Fruit fly (Drosophila melanogaster) whole organism, embryonic: ENCODE data around the gene shv.

Source experiments
- Atf-2 ChIP-seq: fragments of 200-800 bp; sonication (Bioruptor generic); optimal IDR thresholded peaks from 2 replicates; lab custom pipeline; 2016; ENCODE audit warnings: missing biosample characterization, missing genetic modification characterization
- Atf3 ChIP-seq: fragments of 200-800 bp; sonication (Bioruptor generic); optimal IDR thresholded peaks from 3 replicates; lab custom pipeline; 2016; ENCODE audit warnings: missing biosample characterization, missing genetic modification characterization
- CG11085 ChIP-seq: fragments of 200-800 bp; sonication (Bioruptor generic); IDR thresholded peaks from 2 replicates; pipeline ENCODE4 v1.3.6; 2022; ENCODE audit warnings: missing biosample characterization, missing genetic modification characterization
- CG11504 ChIP-seq: fragments of 200-800 bp; sonication (Bioruptor generic); optimal IDR thresholded peaks from 3 replicates; lab custom pipeline; 2019; ENCODE audit warnings: missing biosample characterization, mild to moderate bottlenecking, missing genetic modification characterization, moderate library complexity
- CG11560 ChIP-seq: fragments of 200-800 bp; sonication (Bioruptor generic); IDR thresholded peaks from 3 replicates; pipeline ENCODE4 v1.3.6; 2022; ENCODE audit warnings: missing biosample characterization, missing genetic modification characterization
- CG12659 ChIP-seq: fragments of 200-800 bp; sonication (Bioruptor generic); optimal IDR thresholded peaks from 3 replicates; lab custom pipeline; 2017; ENCODE audit warnings: mild to moderate bottlenecking, missing biosample characterization, missing genetic modification reagents, missing genetic modification characterization
- CG12942 ChIP-seq: fragments of 200-800 bp; sonication (Bioruptor generic); optimal IDR thresholded peaks from 3 replicates; lab custom pipeline; 2016; ENCODE audit warnings: missing biosample characterization, missing genetic modification characterization
- CG13296 ChIP-seq: fragments of 200-800 bp; sonication (Bioruptor generic); optimal IDR thresholded peaks from 3 replicates; lab custom pipeline; 2018; ENCODE audit warnings: missing biosample characterization, mild to moderate bottlenecking, missing genetic modification characterization
- CG15514 ChIP-seq: fragments of 200-800 bp; sonication (Bioruptor generic); optimal IDR thresholded peaks from 3 replicates; lab custom pipeline; 2017; ENCODE audit warnings: missing biosample characterization, missing genetic modification characterization, mild to moderate bottlenecking, moderate library complexity, missing genetic modification reagents
- CG17568 ChIP-seq: fragments of 200-800 bp; sonication (Bioruptor generic); optimal IDR thresholded peaks from 2 replicates; lab custom pipeline; 2018; ENCODE audit warnings: missing biosample characterization, mild to moderate bottlenecking, missing genetic modification characterization, moderate library complexity
- CG1792 ChIP-seq: fragments of 200-800 bp; sonication (Bioruptor generic); optimal IDR thresholded peaks from 2 replicates; lab custom pipeline; 2016; ENCODE audit warnings: missing biosample characterization, missing genetic modification characterization
- CG2202 ChIP-seq: fragments of 200-800 bp; sonication (Bioruptor generic); optimal IDR thresholded peaks from 2 replicates; lab custom pipeline; 2018; ENCODE audit warnings: missing biosample characterization, mild to moderate bottlenecking, missing genetic modification characterization
- CG2678 ChIP-seq: fragments of 200-800 bp; sonication (Bioruptor generic); optimal IDR thresholded peaks from 3 replicates; lab custom pipeline; 2019; ENCODE audit warnings: missing biosample characterization, mild to moderate bottlenecking, missing genetic modification characterization, moderate library complexity
- CG30403 ChIP-seq: fragments of 200-800 bp; sonication (Bioruptor generic); optimal IDR thresholded peaks from 3 replicates; lab custom pipeline; 2016; ENCODE audit warnings: missing biosample characterization, missing genetic modification characterization
- CG32532 ChIP-seq: fragments of 200-800 bp; sonication (Bioruptor generic); IDR thresholded peaks from 2 replicates; pipeline ENCODE4 v1.3.6; 2022; ENCODE audit warnings: missing biosample characterization, missing genetic modification characterization
- CG4328 ChIP-seq: fragments of 200-800 bp; sonication (Bioruptor generic); optimal IDR thresholded peaks from 3 replicates; lab custom pipeline; 2017; ENCODE audit warnings: missing biosample characterization, missing genetic modification reagents, missing genetic modification characterization
- CG6654 ChIP-seq: fragments of 200-800 bp; sonication (Bioruptor generic); optimal IDR thresholded peaks from 2 replicates; lab custom pipeline; 2017; ENCODE audit warnings: missing biosample characterization, mild to moderate bottlenecking, missing genetic modification characterization
- CG7987 ChIP-seq: fragments of 200-800 bp; sonication (Bioruptor generic); optimal IDR thresholded peaks from 2 replicates; lab custom pipeline; 2018; ENCODE audit warnings: missing biosample characterization, mild to moderate bottlenecking, missing genetic modification characterization, moderate library complexity
- CoRest ChIP-seq: fragments of 200-800 bp; sonication (Bioruptor generic); optimal IDR thresholded peaks from 3 replicates; lab custom pipeline; 2018; ENCODE audit warnings: missing biosample characterization, mild to moderate bottlenecking, missing genetic modification characterization, moderate library complexity
- CrebB ChIP-seq: fragments of 200-800 bp; sonication (Bioruptor generic); optimal IDR thresholded peaks from 3 replicates; lab custom pipeline; 2018; ENCODE audit warnings: missing biosample characterization, mild to moderate bottlenecking, missing genetic modification characterization
- D19B ChIP-seq: fragments of 200-800 bp; sonication (Bioruptor generic); optimal IDR thresholded peaks from 2 replicates; lab custom pipeline; 2017; ENCODE audit warnings: missing biosample characterization, mild to moderate bottlenecking, missing genetic modification characterization
- Gsc ChIP-seq: fragments of 200-800 bp; sonication (Bioruptor generic); IDR thresholded peaks from 2 replicates; pipeline ENCODE4 v1.3.6; 2022; ENCODE audit warnings: missing biosample characterization, missing genetic modification characterization
- HLH3B ChIP-seq: fragments of 200-800 bp; sonication (Bioruptor generic); IDR thresholded peaks from 2 replicates; pipeline ENCODE4 v1.3.6; 2022; ENCODE audit warnings: missing biosample characterization, missing genetic modification characterization
- HLHmδ ChIP-seq: fragments of 200-800 bp; sonication (Bioruptor generic); optimal IDR thresholded peaks from 2 replicates; lab custom pipeline; 2018; ENCODE audit warnings: missing biosample characterization, mild to moderate bottlenecking, missing genetic modification characterization, moderate library complexity
- Hr78 ChIP-seq, 2 experiments: fragments of 200-800 bp in 1 of 2; fragments of >200 bp in 1 of 2; sonication (Bioruptor generic) in 1 of 2; optimal IDR thresholded peaks; 2 replicates each; lab custom pipeline; 2017 to 2019; ENCODE audit warnings: missing biosample characterization in 2 of 2, missing genetic modification characterization in 2 of 2, mild to moderate bottlenecking in 1 of 2, moderate library complexity in 1 of 2
- NC2α ChIP-seq: fragments of 200-800 bp; sonication (Bioruptor generic); optimal IDR thresholded peaks from 2 replicates; lab custom pipeline; 2016; ENCODE audit warnings: missing biosample characterization, missing genetic modification characterization
- Ssrp ChIP-seq: fragments of 200-800 bp; sonication (Bioruptor generic); optimal IDR thresholded peaks from 2 replicates; lab custom pipeline; 2018; ENCODE audit warnings: missing biosample characterization, mild to moderate bottlenecking, missing genetic modification characterization, moderate library complexity
- Xrp1 ChIP-seq: fragments of 200-800 bp; sonication (Bioruptor generic); IDR thresholded peaks from 2 replicates; pipeline ENCODE4 v1.3.6; 2022; ENCODE audit warnings: missing biosample characterization, missing genetic modification characterization
- al ChIP-seq: fragments of 200-800 bp; sonication (Bioruptor generic); IDR thresholded peaks from 2 replicates; pipeline ENCODE4 v1.3.6; 2022; ENCODE audit warnings: missing biosample characterization, missing genetic modification characterization
- bcd ChIP-seq: fragments of 200-800 bp; sonication (Bioruptor generic); optimal IDR thresholded peaks from 2 replicates; lab custom pipeline; 2017; ENCODE audit warnings: missing biosample characterization, mild to moderate bottlenecking, missing genetic modification characterization
- crol ChIP-seq: fragments of 200-800 bp; sonication (Bioruptor generic); IDR thresholded peaks from 2 replicates; pipeline ENCODE4 v1.3.6; 2022; ENCODE audit warnings: missing biosample characterization, missing genetic modification characterization
- ftz-f1 ChIP-seq: fragments of 200-800 bp; sonication (Bioruptor generic); optimal IDR thresholded peaks from 2 replicates; lab custom pipeline; 2016; ENCODE audit warnings: missing biosample characterization, missing genetic modification characterization
- gfzf ChIP-seq: fragments of 200-800 bp; sonication (Bioruptor generic); optimal IDR thresholded peaks from 2 replicates; lab custom pipeline; 2016; ENCODE audit warnings: missing biosample characterization, mild to moderate bottlenecking, missing genetic modification characterization, moderate library complexity
- kah ChIP-seq: fragments of 200-800 bp; sonication (Bioruptor generic); optimal IDR thresholded peaks from 2 replicates; lab custom pipeline; 2018; ENCODE audit warnings: missing biosample characterization, mild to moderate bottlenecking, missing genetic modification characterization
- kni ChIP-seq: fragments of 200-800 bp; sonication (Bioruptor generic); optimal IDR thresholded peaks from 3 replicates; lab custom pipeline; 2017; ENCODE audit warnings: mild to moderate bottlenecking, missing biosample characterization, missing genetic modification reagents, missing genetic modification characterization
- lov ChIP-seq, 2 experiments: fragments of 200-800 bp in 1 of 2; fragments of >200 bp in 1 of 2; sonication (Bioruptor generic) in 1 of 2; IDR thresholded peaks in 1 of 2; optimal IDR thresholded peaks in 1 of 2; 2 replicates in 1 of 2; 3 replicates in 1 of 2; pipeline versions ENCODE4 v1.3.6 to Lab custom; 2017 to 2022; ENCODE audit warnings: missing biosample characterization in 1 of 2, missing genetic modification characterization in 1 of 2
- pan ChIP-seq, 4 experiments: fragments of >200 bp in 3 of 4; fragments of 200-800 bp in 1 of 4; sonication (Bioruptor generic) in 1 of 4; optimal IDR thresholded peaks in 3 of 4; IDR thresholded peaks in 1 of 4; 2 replicates each; pipeline versions ENCODE4 v1.3.6 to Lab custom; 2017 to 2022; ENCODE audit warnings: missing biosample characterization in 2 of 4, missing genetic modification characterization in 2 of 4, mixed read lengths in 1 of 4
- peb ChIP-seq: fragments of 200-800 bp; sonication (Bioruptor generic); IDR thresholded peaks from 2 replicates; pipeline ENCODE4 v1.3.6; 2022; ENCODE audit warnings: missing biosample characterization, missing genetic modification characterization
- pros ChIP-seq: fragments of 200-800 bp; sonication (Bioruptor generic); optimal IDR thresholded peaks from 3 replicates; lab custom pipeline; 2019; ENCODE audit warnings: missing biosample characterization, mild to moderate bottlenecking, missing genetic modification characterization, moderate library complexity
- psq ChIP-seq: fragments of 200-800 bp; sonication (Bioruptor generic); optimal IDR thresholded peaks from 2 replicates; lab custom pipeline; 2017; ENCODE audit warnings: missing biosample characterization, missing genetic modification characterization
- slp2 ChIP-seq: fragments of 200-800 bp; sonication (Bioruptor generic); optimal IDR thresholded peaks from 2 replicates; lab custom pipeline; 2016; ENCODE audit warnings: missing biosample characterization, missing genetic modification characterization
- twi ChIP-seq: fragments of 200-800 bp; optimal IDR thresholded peaks from 2 replicates; lab custom pipeline; 2019; ENCODE audit warnings: missing biosample characterization, mild to moderate bottlenecking, missing genetic modification characterization, moderate library complexity
- unc-4 ChIP-seq: fragments of 200-800 bp; sonication (Bioruptor generic); IDR thresholded peaks from 2 replicates; pipeline ENCODE4 v1.3.6; 2022; ENCODE audit warnings: missing biosample characterization, missing genetic modification characterization; ENCODE audit not compliant: partially characterized antibody
- zen2 ChIP-seq: fragments of 200-800 bp; sonication (Bioruptor generic); IDR thresholded peaks from 3 replicates; pipeline ENCODE4 v1.3.6; 2022; ENCODE audit warnings: missing biosample characterization, missing genetic modification characterization; ENCODE audit not compliant: partially characterized antibody
- zfh1 ChIP-seq: fragments of 200-800 bp; sonication (Bioruptor generic); IDR thresholded peaks from 3 replicates; pipeline ENCODE4 v1.3.6; 2022; ENCODE audit warnings: missing biosample characterization, missing genetic modification characterization

shv gene

DNA sequence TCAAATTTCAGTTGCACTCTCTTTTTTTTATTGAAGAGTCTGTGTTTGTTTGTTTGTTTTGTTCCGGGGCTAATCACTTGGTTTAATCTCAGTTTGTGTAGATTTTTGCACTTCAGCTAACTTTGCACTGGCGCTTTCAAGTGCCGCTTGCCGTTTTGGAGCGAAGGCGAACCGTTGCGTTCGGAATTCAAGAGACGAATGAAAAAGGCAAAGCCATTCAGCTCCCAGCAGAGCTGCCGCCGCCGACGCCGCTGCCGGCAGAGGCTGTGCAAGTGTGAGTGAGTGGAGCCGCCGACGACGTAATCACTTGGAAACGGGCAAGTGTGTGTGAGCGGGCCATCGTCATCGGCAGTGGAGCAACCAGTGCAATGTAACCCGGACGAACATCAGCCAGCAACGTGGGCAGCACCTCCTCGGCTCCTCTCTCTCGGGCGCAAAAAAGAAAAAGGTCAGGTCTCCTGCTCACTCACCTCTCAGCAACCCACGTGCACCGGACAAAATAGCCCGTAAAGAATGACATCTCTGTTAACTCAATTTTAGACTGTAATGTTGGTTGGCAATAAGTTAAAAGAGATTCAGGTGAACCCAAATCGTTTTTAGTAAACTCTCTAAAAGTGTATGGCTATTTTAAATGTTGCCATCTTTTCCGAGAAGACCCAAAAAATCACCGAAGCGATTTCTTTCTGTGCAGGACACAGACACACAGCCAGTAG lies 26.7 kb downstream of the shv start, which contains the start of gene cbt (continued):
- TF ChIP-seq al (GFP tag; lab: Robert Waterston, UW) (no peak), CG11560 (tag; lab: Robert Waterston, UW) (no peak), CG6654 (GFP tag; lab: Kevin White, UChicago) (peak; percentile 91), D19B (GFP tag; lab: Kevin White, UChicago) (peak; percentile 92), peb (GFP tag; lab: Robert Waterston, UW) (no peak)

- TF ChIP-seq CG30403 (GFP tag; lab: Kevin White, UChicago) (no peak), CoRest (tag; lab: Kevin White, UChicago) (no peak), CG2202 (no peak), CG13296 (GFP tag; lab: Kevin White, UChicago) (no peak), pan (optimal IDR thresholded peaks at IDR 0.05; lab: Kevin White, UChicago) (no peak), pan (GFP tag; optimal IDR thresholded peaks at IDR 0.05 in 1 of 2, IDR thresholded peaks at IDR 0.05 in 1 of 2) (no peak), HLH3B (no peak), slp2 (no peak), CrebB (tag; lab: Kevin White, UChicago) (no peak), unc-4 (GFP tag; lab: Robert Waterston, UW) (no peak), kni (GFP tag; lab: Kevin White, UChicago) (peak; percentile 31), HLHmδ (GFP tag; lab: Kevin White, UChicago) (peak; percentile 70), pros (peak; percentile 18), CG15514 (GFP tag; lab: Kevin White, UChicago) (no peak), gfzf (GFP tag; lab: Kevin White, UChicago) (no peak), Gsc (GFP tag; lab: Robert Waterston, UW) (no peak), Xrp1 (GFP tag; lab: Robert Waterston, UW) (no peak), CG4328 (GFP tag; lab: Kevin White, UChicago) (no peak), lov (optimal IDR thresholded peaks at IDR 0.05; lab: Kevin White, UChicago) (no peak), lov (GFP tag; IDR thresholded peaks at IDR 0.05; lab: Robert Waterston, UW) (no peak), ftz-f1 (peak; percentile 21), NC2α (no peak), CG1792 (GFP tag; lab: Kevin White, UChicago) (no peak), CG7987 (GFP tag; lab: Kevin White, UChicago) (peak; percentile 100), CG32532 (GFP tag; lab: Robert Waterston, UW) (no peak), zfh1 (GFP tag; lab: Robert Waterston, UW) (no peak), CG2678 (tag; lab: Kevin White, UChicago) (no peak)
These were observed 27.2 kb downstream of the shv start for dm6 chr2L:480196-480511.

DNA sequence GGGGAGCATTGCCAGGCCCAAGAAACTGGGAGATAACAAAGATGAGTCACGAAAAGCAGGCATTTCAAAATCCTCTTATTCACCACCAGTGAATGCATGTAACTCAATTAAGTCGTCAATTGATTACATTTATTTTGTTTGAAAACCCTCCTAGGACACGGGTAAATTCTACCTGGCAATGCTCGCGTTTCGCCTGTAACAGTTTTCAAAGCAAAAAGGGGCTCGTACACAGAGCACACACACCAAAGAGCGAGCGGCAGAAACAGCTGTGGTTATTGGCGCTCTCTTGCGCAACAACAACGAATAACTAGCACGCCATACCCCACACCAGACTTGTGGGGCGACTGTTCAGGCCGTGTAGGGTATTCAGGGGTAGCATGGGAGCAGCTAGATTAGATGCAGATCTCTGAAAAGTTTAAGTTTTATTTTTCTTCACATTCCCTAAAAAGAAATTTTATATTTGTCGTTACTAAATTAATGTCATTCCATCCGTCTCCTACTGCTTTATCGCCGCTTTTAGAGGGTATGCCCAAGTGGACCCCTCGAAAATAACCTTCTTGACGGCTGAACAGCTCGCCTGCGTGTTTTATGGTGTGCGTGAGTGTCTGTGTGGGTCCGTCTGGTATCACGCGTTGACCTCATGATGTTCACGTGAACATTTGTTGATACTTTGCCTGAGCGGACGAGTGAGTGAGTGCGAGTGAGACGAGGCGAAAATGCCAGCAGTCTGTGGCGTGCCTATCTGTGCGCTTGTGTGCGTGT lies 27.9 kb downstream of the shv start:
- TF ChIP-seq twi (tag; lab: Kevin White, UChicago) (peak; percentile 100), zen2 (GFP tag; lab: Robert Waterston, UW) (no peak), CG12942 (GFP tag; lab: Kevin White, UChicago) (peak; percentile 100), kah (peak; percentile 99), CG12659 (GFP tag; lab: Kevin White, UChicago) (peak; percentile 100), bcd (peak; percentile 100), psq (GFP tag; lab: Kevin White, UChicago) (peak; percentile 100), Hr78 (GFP tag; optimal IDR thresholded peaks at IDR 0.05; lab: Kevin White, UChicago) (peak in 1 of 2 experiments; percentile 100), CG17568 (GFP tag; lab: Kevin White, UChicago) (peak; percentile 100), Atf3 (GFP tag; lab: Kevin White, UChicago) (peak; percentile 100), ftz-f1 (peak; percentile 100), Atf-2 (GFP tag; lab: Kevin White, UChicago) (peak; percentile 100), CG11085 (GFP tag; lab: Robert Waterston, UW) (no peak), Ssrp (tag; lab: Kevin White, UChicago) (peak; percentile 100), crol (GFP tag; lab: Robert Waterston, UW) (no peak), CG11504 (tag; lab: Kevin White, UChicago) (peak; percentile 99), pros (peak; percentile 90)
